Worm (Caenorhabditis elegans): ENCODE measurements around the gene T13C2.7.

ce11 chrII:6824524-6824923, 45.3 kb downstream of the T13C2.7 start:
- TF ChIP-seq hnd-1 (tag; optimal IDR thresholded peaks at IDR 0.05) (no peak), ama-1 (optimal IDR thresholded peaks at IDR 0.05) (no peak), B0310.2 (tag; optimal IDR thresholded peaks at IDR 0.05) (no peak), tbx-11 (GFP tag; IDR thresholded peaks at IDR 0.05) (no peak), ceh-36 (tag; optimal IDR thresholded peaks at IDR 0.05) (no peak), scrt-1 (GFP tag; IDR thresholded peaks at IDR 0.05) (no peak), hmbx-1 (tag; optimal IDR thresholded peaks at IDR 0.05) (no peak), sea-1 (GFP tag; conservative IDR thresholded peaks at IDR 0.05) (no peak), flt-1 (GFP tag; IDR thresholded peaks at IDR 0.05) (no peak)
